Worm (Caenorhabditis elegans): ENCODE measurements around the gene marg-1.

DNA sequence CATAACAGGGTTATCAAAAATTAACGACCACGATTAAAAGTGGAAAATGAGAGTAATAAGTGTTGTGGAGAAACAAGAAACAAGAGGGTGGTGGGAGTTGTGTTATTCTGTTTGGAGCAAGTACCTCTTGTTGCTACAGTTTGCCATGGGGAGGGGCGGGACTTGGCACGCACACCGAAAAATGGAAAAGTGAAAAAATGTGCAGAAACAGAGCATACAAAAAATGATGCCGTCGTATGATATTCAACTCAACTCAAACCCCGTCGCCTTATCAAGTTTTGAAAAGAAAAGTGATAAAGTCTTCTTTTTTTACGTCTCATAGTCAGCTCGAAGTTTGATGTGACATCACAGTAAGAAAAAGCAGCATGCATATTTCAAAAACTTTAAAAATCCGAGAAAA, 39.7 kb upstream of the marg-1 start:
- TF ChIP-seq ztf-23 (GFP tag; IDR thresholded peaks at IDR 0.05) (no peak), med-1 (GFP tag; optimal IDR thresholded peaks at IDR 0.05; ENCODE audit: insufficient read depth) (no peak), flt-1 (GFP tag; IDR thresholded peaks at IDR 0.05) (no peak), ztf-29 (GFP tag; IDR thresholded peaks at IDR 0.05) (no peak), T22C8.4 (GFP tag; IDR thresholded peaks at IDR 0.05) (no peak)
